Fruit fly (Drosophila melanogaster) whole organism, adult: ENCODE results near the gene CG43731.

Experiments
- CG11617 ChIP-seq: fragments of 200-800 bp; sonication (Bioruptor generic); optimal IDR thresholded peaks from 2 replicates; lab custom pipeline; 2017; ENCODE audit warnings: mild to moderate bottlenecking, missing biosample characterization, missing genetic modification reagents, missing genetic modification characterization
- CG12768 ChIP-seq: fragments of 200-800 bp; sonication (Bioruptor generic); optimal IDR thresholded peaks from 2 replicates; lab custom pipeline; 2017; ENCODE audit warnings: missing biosample characterization, missing genetic modification characterization, mild to moderate bottlenecking, moderate library complexity, missing genetic modification reagents
- CG14711 ChIP-seq: fragments of 200-800 bp; sonication (Bioruptor generic); optimal IDR thresholded peaks from 2 replicates; lab custom pipeline; 2018; ENCODE audit warnings: missing biosample characterization, mild to moderate bottlenecking, missing genetic modification characterization, moderate library complexity
- CG33017 ChIP-seq: fragments of 200-800 bp; sonication (Bioruptor generic); optimal IDR thresholded peaks from 2 replicates; lab custom pipeline; 2018; ENCODE audit warnings: missing biosample characterization, mild to moderate bottlenecking, missing genetic modification characterization, moderate library complexity
- CG5204 ChIP-seq: fragments of 200-800 bp; sonication (Bioruptor generic); optimal IDR thresholded peaks from 2 replicates; lab custom pipeline; 2016; ENCODE audit warnings: missing biosample characterization, missing genetic modification characterization
- CG7045 ChIP-seq: fragments of 200-800 bp; sonication (Bioruptor generic); optimal IDR thresholded peaks from 2 replicates; lab custom pipeline; 2017; ENCODE audit warnings: missing biosample characterization, mild to moderate bottlenecking, missing genetic modification characterization
- CG7101 ChIP-seq: fragments of 200-800 bp; sonication (Bioruptor generic); optimal IDR thresholded peaks from 2 replicates; lab custom pipeline; 2018; ENCODE audit warnings: missing biosample characterization, mild to moderate bottlenecking, missing genetic modification characterization, moderate library complexity
- Clk ChIP-seq: fragments of 200-800 bp; sonication (Bioruptor generic); optimal IDR thresholded peaks from 2 replicates; lab custom pipeline; 2017; ENCODE audit warnings: missing biosample characterization, missing genetic modification characterization
- Crg-1 ChIP-seq: fragments of 200-800 bp; sonication (Bioruptor generic); optimal IDR thresholded peaks from 2 replicates; lab custom pipeline; 2016; ENCODE audit warnings: missing biosample characterization, missing genetic modification characterization
- Hr96 ChIP-seq: fragments of 200-800 bp; sonication (Bioruptor generic); optimal IDR thresholded peaks from 2 replicates; lab custom pipeline; 2016; ENCODE audit warnings: missing biosample characterization, missing genetic modification characterization
- Mnt ChIP-seq: fragments of 200-800 bp; sonication (Bioruptor generic); optimal IDR thresholded peaks from 2 replicates; lab custom pipeline; 2016; ENCODE audit warnings: missing biosample characterization, mild to moderate bottlenecking, missing genetic modification characterization
- bab1 ChIP-seq: fragments of 200-800 bp; sonication (Bioruptor generic); optimal IDR thresholded peaks from 3 replicates; lab custom pipeline; 2019; ENCODE audit warnings: missing biosample characterization, mild to moderate bottlenecking, missing genetic modification characterization, moderate library complexity
- cic ChIP-seq: fragments of 200-800 bp; sonication (Bioruptor generic); optimal IDR thresholded peaks from 2 replicates; lab custom pipeline; 2017; ENCODE audit warnings: missing biosample characterization, mild to moderate bottlenecking, missing genetic modification characterization, moderate library complexity
- cnc ChIP-seq, 2 experiments: fragments of >200 bp; optimal IDR thresholded peaks; 2 replicates each; lab custom pipeline; 2017
- kay ChIP-seq: fragments of 200-800 bp; sonication (Bioruptor generic); peaks from one replicate; lab custom pipeline; 2016; ENCODE audit warnings: missing biosample characterization, missing genetic modification characterization, borderline replicate concordance
- ovo ChIP-seq: fragments of 200-800 bp; sonication (Bioruptor generic); optimal IDR thresholded peaks from 2 replicates; lab custom pipeline; 2016; ENCODE audit warnings: missing biosample characterization, missing genetic modification characterization
- pad ChIP-seq: fragments of 200-800 bp; sonication (Bioruptor generic); optimal IDR thresholded peaks from 3 replicates; lab custom pipeline; 2017; ENCODE audit warnings: missing biosample characterization, missing genetic modification characterization, mild to moderate bottlenecking, moderate library complexity, missing genetic modification reagents
- tj ChIP-seq: fragments of 200-800 bp; sonication (Bioruptor generic); optimal IDR thresholded peaks from 3 replicates; lab custom pipeline; 2017; ENCODE audit warnings: missing biosample characterization, mild to moderate bottlenecking, missing genetic modification characterization, moderate library complexity
- toe ChIP-seq: fragments of 200-800 bp; sonication (Bioruptor generic); optimal IDR thresholded peaks from 2 replicates; lab custom pipeline; 2016; ENCODE audit warnings: missing biosample characterization, missing genetic modification characterization

CG43731 gene

dm6 chr2L:19142176-19142870 lies 40.5 kb downstream of the CG43731 start:
- no peak for TF ChIP-seq toe
- no peak for TF ChIP-seq pad
- no peak for TF ChIP-seq Hr96 (GFP tag; lab: Kevin White, UChicago)
- TF ChIP-seq cic (GFP tag; lab: Kevin White, UChicago) = no peak
- no peak for TF ChIP-seq Clk (GFP tag; lab: Kevin White, UChicago)
- TF ChIP-seq tj (GFP tag; lab: Kevin White, UChicago) = no peak
- TF ChIP-seq CG33017 (tag; lab: Kevin White, UChicago) = no peak
- no peak for TF ChIP-seq kay
- TF ChIP-seq ovo (GFP tag; lab: Kevin White, UChicago) = no peak
- no peak for TF ChIP-seq Mnt (GFP tag; lab: Kevin White, UChicago)
- no peak for TF ChIP-seq CG7045 (GFP tag; lab: Kevin White, UChicago)
- TF ChIP-seq CG7101 (tag; lab: Kevin White, UChicago) = no peak
- TF ChIP-seq CG14711 (tag; lab: Kevin White, UChicago) = no peak
- no peak for TF ChIP-seq CG12768 (GFP tag; lab: Kevin White, UChicago)
- no peak for TF ChIP-seq cnc (optimal IDR thresholded peaks at IDR 0.05; lab: Kevin White, UChicago)
- TF ChIP-seq CG11617 (GFP tag; lab: Kevin White, UChicago) = no peak
- TF ChIP-seq CG5204 (GFP tag; lab: Kevin White, UChicago) = no peak

- TF ChIP-seq CG14711 (tag; lab: Kevin White, UChicago) (no peak), cic (GFP tag; lab: Kevin White, UChicago) (no peak), CG33017 (tag; lab: Kevin White, UChicago) (no peak), Crg-1 (GFP tag; lab: Kevin White, UChicago) (no peak), CG7101 (tag; lab: Kevin White, UChicago) (no peak), Mnt (GFP tag; lab: Kevin White, UChicago) (no peak), Clk (GFP tag; lab: Kevin White, UChicago) (no peak), cnc (optimal IDR thresholded peaks at IDR 0.05; lab: Kevin White, UChicago) (no peak), tj (GFP tag; lab: Kevin White, UChicago) (no peak), pad (no peak), ovo (GFP tag; lab: Kevin White, UChicago) (no peak), bab1 (no peak), kay (no peak), CG7045 (GFP tag; lab: Kevin White, UChicago) (no peak)
Observed at dm6 chr2L:19144115-19144514, 42.3 kb downstream of the CG43731 start.

- no peak for TF ChIP-seq CG11617 (GFP tag; lab: Kevin White, UChicago)
- TF ChIP-seq Hr96 (GFP tag; lab: Kevin White, UChicago) = no peak
- TF ChIP-seq Crg-1 (GFP tag; lab: Kevin White, UChicago) = no peak
- no peak for TF ChIP-seq ovo (GFP tag; lab: Kevin White, UChicago)
- TF ChIP-seq CG7101 (tag; lab: Kevin White, UChicago) = no peak
- TF ChIP-seq bab1 = no peak
- TF ChIP-seq CG5204 (GFP tag; lab: Kevin White, UChicago) = no peak
Observed at dm6 chr2L:19146047-19146446, 44.2 kb downstream of the CG43731 start.

dm6 chr2L:19146645-19147044 lies 44.8 kb downstream of the CG43731 start:
- TF ChIP-seq kay (peak; percentile 57), CG14711 (tag; lab: Kevin White, UChicago) (no peak)
